Worm (Caenorhabditis elegans) whole organism, L2 larva: ENCODE data around the gene memi-1.
"Not testable (repeated sequence)": the region's sequence is repeated elsewhere in the genome, so short reads cannot be mapped to it uniquely, and the experiment has no call there.

Source experiments
- fos-1 ChIP-seq: fragments of 150-350 bp; optimal IDR thresholded peaks from 2 replicates; lab custom pipeline; 2014; ENCODE audit warnings: missing biosample characterization, missing genetic modification characterization
- nhr-129 ChIP-seq: fragments of 150-350 bp; optimal IDR thresholded peaks from 2 replicates; lab custom pipeline; 2014; ENCODE audit warnings: missing biosample characterization, missing genetic modification characterization
- skn-1 ChIP-seq: sonication (generic microtip); optimal IDR thresholded peaks from 2 replicates; lab custom pipeline; 2017; ENCODE audit warnings: missing biosample characterization, missing genetic modification characterization

- not testable (repeated sequence) for TF ChIP-seq skn-1 (tag; lab: Kevin White, UChicago); nhr-129; fos-1 (tag; lab: Kevin White, UChicago)
These were observed 2.8 kb upstream of the memi-1 start for ce11 chrIV:4762990-4763545.
